Fruit fly (Drosophila melanogaster) whole organism, prepupa: ENCODE measurements around the gene Fbw5.
A peak's percentile ranks its signal among the peaks of the same experiment; 100 is the strongest.

ENCODE experiments used
- Blimp-1 ChIP-seq: fragments of 200-800 bp; sonication (Bioruptor generic); optimal IDR thresholded peaks from 3 replicates; lab custom pipeline; 2017; ENCODE audit warnings: missing biosample characterization, missing genetic modification characterization, mild to moderate bottlenecking, moderate library complexity, missing genetic modification reagents
- CG10631 ChIP-seq: fragments of 200-800 bp; sonication (Bioruptor generic); optimal IDR thresholded peaks from 2 replicates; lab custom pipeline; 2016; ENCODE audit warnings: missing biosample characterization, missing genetic modification characterization
- CG10669 ChIP-seq: fragments of 200-800 bp; sonication (Bioruptor generic); optimal IDR thresholded peaks from 3 replicates; lab custom pipeline; 2018; ENCODE audit warnings: missing biosample characterization, mild to moderate bottlenecking, missing genetic modification characterization, moderate library complexity
- CG11294 ChIP-seq: fragments of 200-800 bp; sonication (Bioruptor generic); IDR thresholded peaks from 2 replicates; pipeline ENCODE4 v1.3.6; 2022; ENCODE audit warnings: missing biosample characterization, missing genetic modification characterization
- CG11762 ChIP-seq: fragments of 200-800 bp; sonication (Bioruptor generic); optimal IDR thresholded peaks from 3 replicates; lab custom pipeline; 2016; ENCODE audit warnings: missing biosample characterization, missing genetic modification characterization; ENCODE audit not compliant: insufficient read depth
- CG11902 ChIP-seq: fragments of 200-800 bp; sonication (Bioruptor generic); optimal IDR thresholded peaks from 3 replicates; lab custom pipeline; 2016; ENCODE audit warnings: missing biosample characterization, missing genetic modification characterization
- CG15336 ChIP-seq: fragments of 200-800 bp; sonication (Bioruptor generic); IDR thresholded peaks from 2 replicates; pipeline ENCODE4 v1.3.6; 2022; ENCODE audit warnings: missing biosample characterization, missing genetic modification characterization
- CG1621 ChIP-seq: fragments of 200-800 bp; sonication (Bioruptor generic); optimal IDR thresholded peaks from 3 replicates; lab custom pipeline; 2018; ENCODE audit warnings: missing biosample characterization, mild to moderate bottlenecking, missing genetic modification characterization
- CG3032 ChIP-seq: fragments of 200-800 bp; optimal IDR thresholded peaks from 2 replicates; lab custom pipeline; 2019; ENCODE audit warnings: missing biosample characterization, mild to moderate bottlenecking, missing genetic modification characterization, moderate library complexity
- CG31627 ChIP-seq: fragments of 200-800 bp; sonication (Bioruptor generic); optimal IDR thresholded peaks from 3 replicates; lab custom pipeline; 2016; ENCODE audit warnings: missing biosample characterization, missing genetic modification characterization
- CG32006 ChIP-seq: fragments of 200-800 bp; sonication (Bioruptor generic); optimal IDR thresholded peaks from 3 replicates; lab custom pipeline; 2017; ENCODE audit warnings: missing biosample characterization, mild to moderate bottlenecking, missing genetic modification characterization
- CG34406 ChIP-seq: fragments of 200-800 bp; sonication (Bioruptor generic); optimal IDR thresholded peaks from 3 replicates; lab custom pipeline; 2016; ENCODE audit warnings: missing biosample characterization, missing genetic modification characterization
- CG3919 ChIP-seq: fragments of 200-800 bp; sonication (Bioruptor generic); optimal IDR thresholded peaks from 3 replicates; lab custom pipeline; 2016; ENCODE audit warnings: missing biosample characterization, missing genetic modification characterization
- CG4318 ChIP-seq: fragments of 200-800 bp; sonication (Bioruptor generic); optimal IDR thresholded peaks from 3 replicates; lab custom pipeline; 2017; ENCODE audit warnings: missing biosample characterization, mild to moderate bottlenecking, missing genetic modification characterization
- CG6163 ChIP-seq: fragments of 200-800 bp; sonication (Bioruptor generic); IDR thresholded peaks from 3 replicates; pipeline ENCODE4 v1.3.6; 2022; ENCODE audit warnings: missing biosample characterization, missing genetic modification characterization
- CG6276 ChIP-seq: fragments of 200-800 bp; sonication (Bioruptor generic); optimal IDR thresholded peaks from 2 replicates; lab custom pipeline; 2017; ENCODE audit warnings: missing biosample characterization, mild to moderate bottlenecking, missing genetic modification characterization
- CG6792 ChIP-seq: fragments of 200-800 bp; sonication (Bioruptor generic); optimal IDR thresholded peaks from 3 replicates; lab custom pipeline; 2016; ENCODE audit warnings: missing biosample characterization, missing genetic modification characterization
- CG6854 ChIP-seq: fragments of 200-800 bp; sonication (Bioruptor generic); optimal IDR thresholded peaks from 2 replicates; lab custom pipeline; 2017; ENCODE audit warnings: missing biosample characterization, mild to moderate bottlenecking, missing genetic modification characterization
- CG8119 ChIP-seq: fragments of 200-800 bp; sonication (Bioruptor generic); IDR thresholded peaks from 3 replicates; pipeline ENCODE4 v1.3.6; 2022; ENCODE audit warnings: missing biosample characterization, missing genetic modification characterization
- CG8319 ChIP-seq: fragments of 200-800 bp; sonication (Bioruptor generic); optimal IDR thresholded peaks from 3 replicates; lab custom pipeline; 2016; ENCODE audit warnings: missing biosample characterization, missing genetic modification characterization
- CG8632 ChIP-seq: fragments of 200-800 bp; sonication (Bioruptor generic); optimal IDR thresholded peaks from 3 replicates; lab custom pipeline; 2016; ENCODE audit warnings: missing biosample characterization, missing genetic modification characterization
- CG9139 ChIP-seq: fragments of 200-800 bp; sonication (Bioruptor generic); optimal IDR thresholded peaks from 3 replicates; lab custom pipeline; 2017; ENCODE audit warnings: missing biosample characterization, mild to moderate bottlenecking, missing genetic modification characterization
- Eip75B ChIP-seq: fragments of 200-800 bp; sonication (Bioruptor generic); optimal IDR thresholded peaks from 3 replicates; lab custom pipeline; 2016; ENCODE audit warnings: missing biosample characterization, missing genetic modification characterization
- Eip78C ChIP-seq: fragments of 200-800 bp; sonication (Bioruptor generic); peaks from one replicate; lab custom pipeline; 2016; ENCODE audit warnings: missing biosample characterization, missing genetic modification characterization
- Eip93F ChIP-seq: fragments of 200-800 bp; sonication (Bioruptor generic); optimal IDR thresholded peaks from 2 replicates; lab custom pipeline; 2016; ENCODE audit warnings: missing biosample characterization, mild to moderate bottlenecking, missing genetic modification characterization
- Ets21C ChIP-seq: fragments of 200-800 bp; sonication (Bioruptor generic); optimal IDR thresholded peaks from 3 replicates; lab custom pipeline; 2016; ENCODE audit warnings: missing biosample characterization, missing genetic modification characterization
- Ets96B ChIP-seq: fragments of 200-800 bp; optimal IDR thresholded peaks from 2 replicates; lab custom pipeline; 2019; ENCODE audit warnings: missing biosample characterization, mild to moderate bottlenecking, missing genetic modification characterization, moderate library complexity
- Gug ChIP-seq: fragments of 200-800 bp; sonication (Bioruptor generic); IDR thresholded peaks from 2 replicates; pipeline ENCODE4 v1.3.6; 2022; ENCODE audit warnings: missing biosample characterization, missing genetic modification characterization
- Hr39 ChIP-seq: fragments of 200-800 bp; sonication (Bioruptor generic); optimal IDR thresholded peaks from 2 replicates; lab custom pipeline; 2016; ENCODE audit warnings: missing biosample characterization, missing genetic modification characterization
- Lpt ChIP-seq: fragments of 200-800 bp; sonication (Bioruptor generic); optimal IDR thresholded peaks from 3 replicates; lab custom pipeline; 2016; ENCODE audit warnings: missing biosample characterization, missing genetic modification characterization
- Met ChIP-seq: fragments of 200-800 bp; sonication (Bioruptor generic); optimal IDR thresholded peaks from 3 replicates; lab custom pipeline; 2016; ENCODE audit warnings: missing biosample characterization, missing genetic modification characterization
- OdsH ChIP-seq: fragments of 200-800 bp; sonication (Bioruptor generic); optimal IDR thresholded peaks from 3 replicates; lab custom pipeline; 2016; ENCODE audit warnings: missing biosample characterization, missing genetic modification characterization
- Sox102F ChIP-seq: fragments of 200-800 bp; sonication (Bioruptor generic); optimal IDR thresholded peaks from 2 replicates; lab custom pipeline; 2016; ENCODE audit warnings: missing biosample characterization, mild to moderate bottlenecking, missing genetic modification characterization
- Sox14 ChIP-seq: fragments of 200-800 bp; sonication (Bioruptor generic); optimal IDR thresholded peaks from 3 replicates; lab custom pipeline; 2016; ENCODE audit warnings: missing biosample characterization, missing genetic modification characterization
- Sox15 ChIP-seq: fragments of 200-800 bp; sonication (Bioruptor generic); optimal IDR thresholded peaks from 3 replicates; lab custom pipeline; 2016; ENCODE audit warnings: missing biosample characterization, missing genetic modification characterization
- achi ChIP-seq: fragments of 200-800 bp; sonication (Bioruptor generic); optimal IDR thresholded peaks from 3 replicates; lab custom pipeline; 2016; ENCODE audit warnings: missing biosample characterization, missing genetic modification characterization
- acj6 ChIP-seq: fragments of 200-800 bp; sonication (Bioruptor generic); optimal IDR thresholded peaks from 3 replicates; lab custom pipeline; 2016; ENCODE audit warnings: missing biosample characterization, missing genetic modification characterization
- cyc ChIP-seq: fragments of 200-800 bp; sonication (Bioruptor generic); optimal IDR thresholded peaks from 3 replicates; lab custom pipeline; 2016; ENCODE audit warnings: missing biosample characterization, missing genetic modification characterization
- dac ChIP-seq: fragments of 200-800 bp; sonication (Bioruptor generic); optimal IDR thresholded peaks from 2 replicates; lab custom pipeline; 2017; ENCODE audit warnings: missing biosample characterization, mild to moderate bottlenecking, missing genetic modification characterization
- dsx ChIP-seq: fragments of 200-800 bp; optimal IDR thresholded peaks from 3 replicates; lab custom pipeline; 2019; ENCODE audit warnings: missing biosample characterization, mild to moderate bottlenecking, missing genetic modification characterization, moderate library complexity; ENCODE audit not compliant: poor library complexity, severe bottlenecking
- eg ChIP-seq: fragments of 200-800 bp; sonication (Bioruptor generic); IDR thresholded peaks from 3 replicates; pipeline ENCODE4 v1.3.6; 2022; ENCODE audit warnings: missing biosample characterization, missing genetic modification characterization
- esn ChIP-seq: fragments of 200-800 bp; sonication (Bioruptor generic); optimal IDR thresholded peaks from 2 replicates; lab custom pipeline; 2016; ENCODE audit warnings: missing biosample characterization, mild to moderate bottlenecking, missing genetic modification characterization, moderate library complexity
- fd59A ChIP-seq: fragments of 200-800 bp; sonication (Bioruptor generic); optimal IDR thresholded peaks from 2 replicates; lab custom pipeline; 2017; ENCODE audit warnings: missing biosample characterization, mild to moderate bottlenecking, missing genetic modification characterization, missing genetic modification reagents
- fd85E ChIP-seq: fragments of 200-800 bp; sonication (Bioruptor generic); optimal IDR thresholded peaks from 3 replicates; lab custom pipeline; 2016; ENCODE audit warnings: missing biosample characterization, missing genetic modification characterization
- fkh ChIP-seq: fragments of 200-800 bp; sonication (Bioruptor generic); optimal IDR thresholded peaks from 3 replicates; lab custom pipeline; 2017; ENCODE audit warnings: missing biosample characterization, mild to moderate bottlenecking, missing genetic modification characterization, moderate library complexity
- lz ChIP-seq: fragments of 200-800 bp; sonication (Bioruptor generic); optimal IDR thresholded peaks from 3 replicates; lab custom pipeline; 2016; ENCODE audit warnings: missing biosample characterization, missing genetic modification characterization
- net ChIP-seq: fragments of 200-800 bp; sonication (Bioruptor generic); optimal IDR thresholded peaks from 3 replicates; lab custom pipeline; 2016; ENCODE audit warnings: missing biosample characterization, missing genetic modification characterization
- pdm3 ChIP-seq: fragments of 200-800 bp; sonication (Bioruptor generic); optimal IDR thresholded peaks from 3 replicates; lab custom pipeline; 2016; ENCODE audit warnings: missing biosample characterization, missing genetic modification characterization
- ss ChIP-seq, 2 experiments: fragments of 200-800 bp; sonication (Bioruptor generic); optimal IDR thresholded peaks; 2 replicates in 1 of 2; 3 replicates in 1 of 2; lab custom pipeline; 2017 to 2018; ENCODE audit warnings: mild to moderate bottlenecking in 2 of 2, missing biosample characterization in 2 of 2, missing genetic modification characterization in 2 of 2, moderate library complexity in 1 of 2
- svp ChIP-seq: fragments of 200-800 bp; sonication (Bioruptor generic); peaks from one replicate; lab custom pipeline; 2016; ENCODE audit warnings: missing biosample characterization, missing genetic modification characterization
- topi ChIP-seq: fragments of 200-800 bp; sonication (Bioruptor generic); optimal IDR thresholded peaks from 3 replicates; lab custom pipeline; 2016; ENCODE audit warnings: missing biosample characterization, missing genetic modification characterization
- vri ChIP-seq: fragments of 200-800 bp; sonication (Bioruptor generic); optimal IDR thresholded peaks from 3 replicates; lab custom pipeline; 2016; ENCODE audit warnings: missing biosample characterization, mild to moderate bottlenecking, missing genetic modification characterization

The Fbw5 gene

dm6 chr2L:6047528-6048160 is 18.1 kb downstream of the Fbw5 start, which contains the start of gene IPIP:
IPIP (plus strand) TSS chr2L:6048002.
- TF ChIP-seq Sox14 = peak; percentile 29
- TF ChIP-seq CG6854 (GFP tag; lab: Kevin White, UChicago) = no peak
- TF ChIP-seq achi (GFP tag; lab: Kevin White, UChicago) = no peak
- no peak for TF ChIP-seq Eip93F (GFP tag; lab: Kevin White, UChicago)
- no peak for TF ChIP-seq CG4318
- TF ChIP-seq Sox102F = peak; percentile 28
- peak; percentile 32 for TF ChIP-seq CG31627 (GFP tag; lab: Kevin White, UChicago)
- peak; percentile 97 for TF ChIP-seq svp (GFP tag; lab: Kevin White, UChicago)
- no peak for TF ChIP-seq CG10669 (GFP tag; lab: Kevin White, UChicago)
- no peak for TF ChIP-seq CG11294 (GFP tag; lab: Robert Waterston, UW)
- TF ChIP-seq CG11762 = no peak
- TF ChIP-seq CG8319 = peak; percentile 14
- TF ChIP-seq ss (GFP tag; optimal IDR thresholded peaks at IDR 0.05; lab: Kevin White, UChicago) = peak in 1 of 2 experiments; percentile 15
- no peak for TF ChIP-seq Gug (GFP tag; lab: Robert Waterston, UW)
- TF ChIP-seq Ets21C (GFP tag; lab: Kevin White, UChicago) = no peak
- TF ChIP-seq topi (GFP tag; lab: Kevin White, UChicago) = peak; percentile 29
- TF ChIP-seq CG8632 (GFP tag; lab: Kevin White, UChicago) = no peak
- TF ChIP-seq vri = peak; percentile 64
- TF ChIP-seq Met (GFP tag; lab: Kevin White, UChicago) = peak; percentile 7
- no peak for TF ChIP-seq CG34406 (GFP tag; lab: Kevin White, UChicago)
- TF ChIP-seq Sox15 (GFP tag; lab: Kevin White, UChicago) = no peak
- no peak for TF ChIP-seq OdsH
- no peak; the same call in 2 of the 3 replicates for TF ChIP-seq CG8119 (GFP tag; lab: Robert Waterston, UW)
- TF ChIP-seq lz (GFP tag; lab: Kevin White, UChicago) = peak; percentile 18
- TF ChIP-seq CG10631 = no peak
- TF ChIP-seq cyc = peak; percentile 25
- TF ChIP-seq Hr39 = peak; percentile 30
- no peak for TF ChIP-seq Ets96B (tag; lab: Kevin White, UChicago)
- TF ChIP-seq net = peak; percentile 46
- peak; percentile 11 for TF ChIP-seq CG6792 (GFP tag; lab: Kevin White, UChicago)
- no peak for TF ChIP-seq fd59A (GFP tag; lab: Kevin White, UChicago)
- TF ChIP-seq Blimp-1 = peak; percentile 51
- no peak for TF ChIP-seq CG9139 (GFP tag; lab: Kevin White, UChicago)
- TF ChIP-seq CG32006 = peak; percentile 19
- peak; percentile 15 for TF ChIP-seq CG3032
- no peak for TF ChIP-seq dac (GFP tag; lab: Kevin White, UChicago)
- TF ChIP-seq CG11902 (GFP tag; lab: Kevin White, UChicago) = no peak
- no peak for TF ChIP-seq Lpt (GFP tag; lab: Kevin White, UChicago)
- no peak; the same call in 2 of the 3 replicates for TF ChIP-seq eg (GFP tag; lab: Robert Waterston, UW)
- peak; percentile 32; the same call in 1 of the 2 replicates for TF ChIP-seq CG15336
- peak; percentile 43 for TF ChIP-seq Eip78C
- TF ChIP-seq pdm3 (GFP tag; lab: Kevin White, UChicago) = no peak
- TF ChIP-seq fd85E (GFP tag; lab: Kevin White, UChicago) = no peak
- no peak for TF ChIP-seq acj6 (GFP tag; lab: Kevin White, UChicago)
- no peak for TF ChIP-seq CG6276
- peak; percentile 22 for TF ChIP-seq CG1621 (tag; lab: Kevin White, UChicago)
- no peak for TF ChIP-seq fkh (GFP tag; lab: Kevin White, UChicago)
- peak; percentile 62 for TF ChIP-seq CG3919 (GFP tag; lab: Kevin White, UChicago)
- TF ChIP-seq esn (GFP tag; lab: Kevin White, UChicago) = peak; percentile 26
- peak; percentile 17 for TF ChIP-seq Eip75B
- no peak for TF ChIP-seq dsx (GFP tag; lab: Kevin White, UChicago)
- TF ChIP-seq CG6163 (GFP tag; lab: Robert Waterston, UW) = peak; percentile 58; the same call in 2 of the 3 replicates
